Worm (Caenorhabditis elegans) whole organism, young adult: ENCODE data around the gene sdz-18.

Source experiments
- D2030.7 ChIP-seq: fragments of 200-800 bp; sonication (Bioruptor generic); IDR thresholded peaks from 2 replicates; pipeline ENCODE4 v1.3.6; 2022; ENCODE audit warnings: missing genetic modification reagents, missing genetic modification characterization, missing compliant biosample characterization
- F22D6.2 ChIP-seq: sonication (generic microtip); optimal IDR thresholded peaks from 2 replicates; lab custom pipeline; 2016; ENCODE audit warnings: mild to moderate bottlenecking, missing genetic modification characterization, missing compliant biosample characterization
- F33H1.4 ChIP-seq: fragments of 200-800 bp; sonication (Bioruptor generic); IDR thresholded peaks from 2 replicates; pipeline ENCODE4 v1.3.6; 2022; ENCODE audit warnings: missing genetic modification reagents, missing genetic modification characterization, missing compliant biosample characterization
- F57A8.1 ChIP-seq: fragments of 200-800 bp; sonication (Bioruptor generic); optimal IDR thresholded peaks from 2 replicates; lab custom pipeline; 2018; ENCODE audit warnings: mild to moderate bottlenecking, missing genetic modification characterization, moderate library complexity, missing compliant biosample characterization
- Y56A3A.18 ChIP-seq: fragments of 200-800 bp; sonication (Bioruptor generic); IDR thresholded peaks from 2 replicates; pipeline ENCODE4 v1.3.6; 2022; ENCODE audit warnings: missing genetic modification reagents, missing genetic modification characterization, missing compliant biosample characterization
- Y79H2A.3 ChIP-seq: fragments of 200-800 bp; sonication (Bioruptor generic); conservative IDR thresholded peaks from 2 replicates; pipeline ENCODE4 v1.3.6; 2022; ENCODE audit warnings: missing genetic modification reagents, missing genetic modification characterization, missing compliant biosample characterization
- Y95B8A.8 ChIP-seq: fragments of 200-800 bp; sonication (Bioruptor generic); IDR thresholded peaks from 2 replicates; pipeline ENCODE4 v1.3.6; 2022; ENCODE audit warnings: missing genetic modification reagents, missing genetic modification characterization, missing compliant biosample characterization
- aptf-2 ChIP-seq: fragments of 200-800 bp; sonication (Bioruptor generic); conservative IDR thresholded peaks from 2 replicates; pipeline ENCODE4 v1.3.6; 2022; ENCODE audit warnings: missing genetic modification reagents, missing genetic modification characterization, missing compliant biosample characterization
- atf-7 ChIP-seq: sonication (generic microtip); optimal IDR thresholded peaks from 2 replicates; lab custom pipeline; 2017; ENCODE audit warnings: mild to moderate bottlenecking, missing genetic modification characterization, missing compliant biosample characterization
- attf-3 ChIP-seq: fragments of 200-800 bp; sonication (Bioruptor generic); conservative IDR thresholded peaks from 2 replicates; pipeline ENCODE4 v1.3.6; 2022; ENCODE audit warnings: missing genetic modification reagents, missing genetic modification characterization, missing compliant biosample characterization
- attf-5 ChIP-seq: fragments of 200-800 bp; sonication (Bioruptor generic); optimal IDR thresholded peaks from 2 replicates; lab custom pipeline; 2018; ENCODE audit warnings: mild to moderate bottlenecking, missing genetic modification characterization, missing compliant biosample characterization
- bed-2 ChIP-seq: fragments of 200-800 bp; sonication (Bioruptor generic); IDR thresholded peaks from 2 replicates; pipeline ENCODE4 v1.3.6; 2022; ENCODE audit warnings: missing genetic modification reagents, missing genetic modification characterization, missing compliant biosample characterization
- ceh-91 ChIP-seq: fragments of 200-800 bp; sonication (Bioruptor generic); IDR thresholded peaks from 2 replicates; pipeline ENCODE4 v1.3.6; 2022; ENCODE audit warnings: missing genetic modification reagents, missing genetic modification characterization, missing compliant biosample characterization
- dox-1 ChIP-seq: fragments of 200-800 bp; sonication (Bioruptor generic); IDR thresholded peaks from 2 replicates; pipeline ENCODE4 v1.3.6; 2022; ENCODE audit warnings: missing genetic modification reagents, missing genetic modification characterization, missing compliant biosample characterization
- dpff-1 ChIP-seq: sonication (generic microtip); optimal IDR thresholded peaks from 2 replicates; lab custom pipeline; 2017; ENCODE audit warnings: mild to moderate bottlenecking, missing genetic modification characterization, missing compliant biosample characterization
- egl-18 ChIP-seq: fragments of 200-800 bp; sonication (Bioruptor generic); IDR thresholded peaks from 2 replicates; pipeline ENCODE4 v1.3.6; 2022; ENCODE audit warnings: missing genetic modification reagents, missing genetic modification characterization, missing compliant biosample characterization
- him-1 ChIP-seq: sonication (generic microtip); optimal IDR thresholded peaks from 2 replicates; lab custom pipeline; 2016; ENCODE audit warnings: missing genotype, missing genetic modification reagents, missing genetic modification characterization, missing compliant biosample characterization
- hmg-1.2 ChIP-seq: fragments of 200-800 bp; sonication (Bioruptor generic); IDR thresholded peaks from 2 replicates; pipeline ENCODE4 v1.3.6; 2022; ENCODE audit warnings: missing genetic modification reagents, missing genetic modification characterization, missing compliant biosample characterization
- let-607 ChIP-seq, 2 experiments: fragments of 200-800 bp in 1 of 2; sonication (Bioruptor generic) in 1 of 2; sonication (generic microtip) in 1 of 2; optimal IDR thresholded peaks; 2 replicates each; lab custom pipeline; 2016 to 2018; ENCODE audit warnings: mild to moderate bottlenecking in 2 of 2, missing compliant biosample characterization in 2 of 2, missing genetic modification characterization in 2 of 2, moderate library complexity in 2 of 2, missing genotype in 1 of 2
- lin-35 ChIP-seq, 3 experiments: fragments of 150-350 bp in 2 of 3; sonication (generic microtip) in 1 of 3; optimal IDR thresholded peaks; 2 replicates each; lab custom pipeline; 2014 to 2018; ENCODE audit warnings: missing biosample characterization in 3 of 3, missing genetic modification characterization in 3 of 3, missing genetic modification reagents in 3 of 3
- lsl-1 ChIP-seq: fragments of 200-800 bp; sonication (Bioruptor generic); optimal IDR thresholded peaks from 2 replicates; lab custom pipeline; 2018; ENCODE audit warnings: mild to moderate bottlenecking, missing genetic modification characterization, moderate library complexity, missing compliant biosample characterization
- madf-3 ChIP-seq: fragments of 200-800 bp; sonication (Bioruptor generic); IDR thresholded peaks from 2 replicates; pipeline ENCODE4 v1.3.6; 2022; ENCODE audit warnings: missing genetic modification reagents, missing genetic modification characterization, missing compliant biosample characterization
- madf-6 ChIP-seq: fragments of 200-800 bp; sonication (Bioruptor generic); IDR thresholded peaks from 2 replicates; pipeline ENCODE4 v1.3.6; 2022; ENCODE audit warnings: missing genetic modification reagents, missing genetic modification characterization, missing compliant biosample characterization
- madf-8 ChIP-seq: fragments of 200-800 bp; sonication (Bioruptor generic); conservative IDR thresholded peaks from 2 replicates; pipeline ENCODE4 v1.3.6; 2022; ENCODE audit warnings: missing genetic modification reagents, missing genetic modification characterization, missing compliant biosample characterization
- mcd-1 ChIP-seq: fragments of 200-800 bp; sonication (Bioruptor generic); IDR thresholded peaks from 2 replicates; pipeline ENCODE4 v1.3.6; 2022; ENCODE audit warnings: missing genetic modification reagents, missing genetic modification characterization, missing compliant biosample characterization
- nfyb-1 ChIP-seq: fragments of 200-800 bp; sonication (Bioruptor generic); IDR thresholded peaks from 2 replicates; pipeline ENCODE4 v1.3.6; 2022; ENCODE audit warnings: missing genetic modification reagents, missing genetic modification characterization, missing compliant biosample characterization
- nhr-80 ChIP-seq: sonication (generic microtip); optimal IDR thresholded peaks from 2 replicates; lab custom pipeline; 2016; ENCODE audit warnings: missing genetic modification characterization, missing compliant biosample characterization
- rcor-1 ChIP-seq: fragments of 200-800 bp; sonication (Bioruptor generic); IDR thresholded peaks from 2 replicates; pipeline ENCODE4 v1.3.6; 2022; ENCODE audit warnings: missing genetic modification reagents, missing genetic modification characterization, missing compliant biosample characterization
- sea-2 ChIP-seq: fragments of 200-800 bp; sonication (Bioruptor generic); IDR thresholded peaks from 2 replicates; pipeline ENCODE4 v1.3.6; 2022; ENCODE audit warnings: missing genetic modification characterization, missing compliant biosample characterization
- snpc-1.3 ChIP-seq: sonication (generic microtip); optimal IDR thresholded peaks from 2 replicates; lab custom pipeline; 2017; ENCODE audit warnings: missing genetic modification characterization, mild to moderate bottlenecking, missing compliant biosample characterization, antibody characterized with exemption, moderate library complexity, missing genotype, missing genetic modification reagents; ENCODE audit not compliant: insufficient read depth
- snpc-4 ChIP-seq, 5 experiments: fragments of 150-350 bp in 1 of 5; sonication (generic microtip) in 4 of 5; optimal IDR thresholded peaks; 2 replicates each; lab custom pipeline; 2014 to 2018; ENCODE audit warnings: missing genetic modification characterization in 5 of 5, missing biosample characterization in 3 of 5, antibody characterized with exemption in 2 of 5, mild to moderate bottlenecking in 2 of 5, missing compliant biosample characterization in 2 of 5, missing genotype in 2 of 5, moderate library complexity in 2 of 5, missing genetic modification reagents in 1 of 5
- tbp1 ChIP-seq: fragments of 200-800 bp; sonication (Bioruptor generic); optimal IDR thresholded peaks from 2 replicates; lab custom pipeline; 2018; ENCODE audit warnings: mild to moderate bottlenecking, missing genetic modification characterization, missing compliant biosample characterization
- ztf-6 ChIP-seq: fragments of 200-800 bp; sonication (Bioruptor generic); IDR thresholded peaks from 2 replicates; pipeline ENCODE4 v1.3.6; 2022; ENCODE audit warnings: missing genetic modification reagents, missing genetic modification characterization, missing compliant biosample characterization

The sdz-18 gene

ce11 chrII:1663516-1663915 is 42.8 kb downstream of the sdz-18 start, which contains the start of gene duxl-1:
duxl-1 (plus strand) TSS chrII:1663699.
- peak; percentile 90 for TF ChIP-seq atf-7 (tag; lab: Kevin White, UChicago)
- no peak for TF ChIP-seq snpc-1.3 (tag; lab: Kevin White, UChicago)
- no peak for TF ChIP-seq F22D6.2 (tag; lab: Kevin White, UChicago)
- peak; percentile 22; the same call in 1 of the 2 replicates for TF ChIP-seq dox-1
- no peak for TF ChIP-seq egl-18 (GFP tag; lab: Robert Waterston, UW)
- TF ChIP-seq nhr-80 (tag; lab: Kevin White, UChicago), result peak; percentile 57
- TF ChIP-seq Y56A3A.18 (GFP tag; lab: Robert Waterston, UW), result no peak
- TF ChIP-seq snpc-4 (GFP tag; optimal IDR thresholded peaks at IDR 0.05; lab: Kevin White, UChicago), result no peak
- TF ChIP-seq snpc-4 (tag; optimal IDR thresholded peaks at IDR 0.05; lab: Kevin White, UChicago), result no peak
- TF ChIP-seq dpff-1, result no peak
- TF ChIP-seq ztf-6, result no peak
- TF ChIP-seq let-607 (tag; optimal IDR thresholded peaks at IDR 0.05; lab: Kevin White, UChicago), result peak in 1 of 2 experiments; percentile 3
- peak; percentile 61 for TF ChIP-seq attf-5 (GFP tag; lab: Kevin White, UChicago)
- TF ChIP-seq lin-35 (GFP tag; optimal IDR thresholded peaks at IDR 0.05; lab: Kevin White, UChicago), result no peak
- peak; percentile 15 for TF ChIP-seq tbp1 (GFP tag; lab: Kevin White, UChicago)
- peak; percentile 53; the same call in 1 of the 2 replicates for TF ChIP-seq hmg-1.2 (GFP tag; lab: Robert Waterston, UW)
- no peak for TF ChIP-seq Y79H2A.3 (GFP tag; lab: Robert Waterston, UW)
- TF ChIP-seq him-1 (tag; lab: Kevin White, UChicago), result no peak
- TF ChIP-seq sea-2, result no peak
- TF ChIP-seq nfyb-1 (GFP tag; lab: Robert Waterston, UW), result no peak

ce11 chrII:1662881-1663280 is 43.4 kb downstream of the sdz-18 start, which contains the start of gene ZC204.14:
ZC204.14 (minus strand) TSS chrII:1662949.
- TF ChIP-seq bed-2 (GFP tag; lab: Robert Waterston, UW) (no peak), madf-3 (GFP tag; lab: Robert Waterston, UW) (no peak), F57A8.1 (GFP tag; lab: Kevin White, UChicago) (no peak), hmg-1.2 (GFP tag; lab: Robert Waterston, UW) (peak; percentile 77)

ce11 chrII:1661300-1661838 is 44.9 kb downstream of the sdz-18 start:
- TF ChIP-seq attf-3 (GFP tag; lab: Robert Waterston, UW) (peak; percentile 44; the same call in 1 of the 2 replicates), lsl-1 (GFP tag; lab: Kevin White, UChicago) (peak; percentile 22), hmg-1.2 (GFP tag; lab: Robert Waterston, UW) (peak; percentile 91), D2030.7 (GFP tag; lab: Robert Waterston, UW) (peak; percentile 63), F33H1.4 (GFP tag; lab: Robert Waterston, UW) (peak; percentile 30; the same call in 1 of the 2 replicates), let-607 (tag; optimal IDR thresholded peaks at IDR 0.05; lab: Kevin White, UChicago) (peak in 1 of 2 experiments; percentile 28), dox-1 (peak; percentile 85), madf-8 (peak; percentile 53), Y95B8A.8 (GFP tag; lab: Robert Waterston, UW) (0 out of 2 replicates have a peak, but pooled peaks have one; percentile 53), mcd-1 (peak; percentile 80), ceh-91 (GFP tag; lab: Robert Waterston, UW) (peak; percentile 62), rcor-1 (peak; percentile 63; the same call in 1 of the 2 replicates), aptf-2 (GFP tag; lab: Robert Waterston, UW) (0 out of 2 replicates have a peak, but pooled peaks have one; percentile 58), madf-6 (GFP tag; lab: Robert Waterston, UW) (peak; percentile 56)
